Worm (Caenorhabditis elegans): ENCODE measurements around the gene txdc-12.1.

DNA sequence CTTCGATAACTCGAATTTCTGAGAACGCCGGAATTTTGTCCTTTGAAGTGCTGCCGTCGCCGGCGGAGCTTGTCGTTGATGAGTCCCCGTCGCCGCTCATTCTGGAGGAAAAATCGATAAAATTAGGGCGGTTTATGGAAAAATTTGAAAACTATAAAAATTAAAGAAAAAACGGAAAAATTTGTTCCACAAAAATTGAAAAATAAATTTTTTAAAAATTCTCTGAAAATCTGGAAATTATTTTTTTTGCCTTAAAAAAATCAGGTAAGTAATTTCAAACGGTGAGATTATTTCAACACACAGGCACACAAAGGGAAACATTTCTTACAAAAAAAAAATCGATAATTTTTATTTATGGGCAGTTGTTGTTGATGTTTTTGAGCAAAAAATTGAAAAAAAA lies 16.3 kb downstream of the txdc-12.1 start, which contains the start of gene parn-2:
- no peak for TF ChIP-seq mdl-1 (tag; optimal IDR thresholded peaks at IDR 0.05)
- TF ChIP-seq fkh-10 (GFP tag; optimal IDR thresholded peaks at IDR 0.05), result no peak
- TF ChIP-seq skn-1 (tag; optimal IDR thresholded peaks at IDR 0.05), result no peak
- no peak for TF ChIP-seq nhr-76 (tag; optimal IDR thresholded peaks at IDR 0.05)
- no peak for TF ChIP-seq nfya-1 (tag; optimal IDR thresholded peaks at IDR 0.05; ENCODE audit: insufficient read depth)
- no peak for TF ChIP-seq ZK546.5 (tag; optimal IDR thresholded peaks at IDR 0.05)
- TF ChIP-seq lsy-12 (tag; optimal IDR thresholded peaks at IDR 0.05), result no peak
- no peak for TF ChIP-seq elt-2 (tag; optimal IDR thresholded peaks at IDR 0.05)
- no peak for TF ChIP-seq nhr-25 (tag; optimal IDR thresholded peaks at IDR 0.05)
- TF ChIP-seq egl-5 (tag; optimal IDR thresholded peaks at IDR 0.05), result no peak
- TF ChIP-seq ama-1 (optimal IDR thresholded peaks at IDR 0.05), result no peak
- TF ChIP-seq nhr-11 (tag; optimal IDR thresholded peaks at IDR 0.05), result no peak
- no peak for TF ChIP-seq ztf-11 (tag; optimal IDR thresholded peaks at IDR 0.05)
- no peak for TF ChIP-seq elt-3 (tag; optimal IDR thresholded peaks at IDR 0.05)

Data from whole organism, L3 larva.